Worm (Caenorhabditis elegans) whole organism, L1 larva: ENCODE results near the gene C09G1.4.
A peak's percentile ranks its signal among the peaks of the same experiment; 100 is the strongest.

Experiments used
- C16A3.4 ChIP-seq: fragments of 150-350 bp; optimal IDR thresholded peaks from 2 replicates; lab custom pipeline; 2014; ENCODE audit warnings: missing biosample characterization, missing genetic modification characterization
- aha-1 ChIP-seq: fragments of 150-350 bp; optimal IDR thresholded peaks from 2 replicates; lab custom pipeline; 2014; ENCODE audit warnings: missing biosample characterization, missing genetic modification characterization
- alr-1 ChIP-seq: fragments of 200-800 bp; sonication (Bioruptor generic); optimal IDR thresholded peaks from 2 replicates; lab custom pipeline; 2018; ENCODE audit warnings: borderline replicate concordance, mild to moderate bottlenecking, missing genetic modification characterization, missing compliant biosample characterization
- ceh-90 ChIP-seq: sonication (generic microtip); optimal IDR thresholded peaks from 2 replicates; lab custom pipeline; 2016; ENCODE audit warnings: missing genetic modification characterization, missing compliant biosample characterization
- dsc-1 ChIP-seq: sonication (generic microtip); optimal IDR thresholded peaks from 2 replicates; lab custom pipeline; 2016; ENCODE audit warnings: mild to moderate bottlenecking, missing genetic modification characterization, missing compliant biosample characterization
- efl-1 ChIP-seq, 4 experiments: fragments of 150-350 bp; optimal IDR thresholded peaks in 3 of 4; peaks in 1 of 4; 1 replicate in 1 of 4; 2 replicates in 3 of 4; lab custom pipeline; 2014; ENCODE audit warnings: missing biosample characterization in 2 of 4, missing genetic modification characterization in 2 of 4, missing genetic modification reagents in 2 of 4
- efl-3 ChIP-seq: fragments of 200-800 bp; sonication (Bioruptor generic); optimal IDR thresholded peaks from 2 replicates; lab custom pipeline; 2018; ENCODE audit warnings: mild to moderate bottlenecking, missing genetic modification characterization, missing compliant biosample characterization
- egl-13 ChIP-seq: sonication (generic microtip); optimal IDR thresholded peaks from 2 replicates; lab custom pipeline; 2016; ENCODE audit warnings: missing genotype, missing genetic modification reagents, missing genetic modification characterization, missing compliant biosample characterization
- egl-27 ChIP-seq, 2 experiments: fragments of 150-350 bp in 1 of 2; sonication (generic microtip); optimal IDR thresholded peaks; 3 replicates each; lab custom pipeline; 2017 to 2018; ENCODE audit warnings: missing biosample characterization in 2 of 2, missing genetic modification characterization in 2 of 2, missing genetic modification reagents in 2 of 2
- elt-2 ChIP-seq: sonication (generic microtip); optimal IDR thresholded peaks from 2 replicates; lab custom pipeline; 2016; ENCODE audit warnings: missing genetic modification characterization, mild to moderate bottlenecking, inconsistent platforms, missing compliant biosample characterization, missing genetic modification reagents
- elt-3 ChIP-seq, 6 experiments: fragments of 150-350 bp in 1 of 6; sonication (generic microtip); optimal IDR thresholded peaks; 2 replicates each; lab custom pipeline; 2017 to 2018; ENCODE audit warnings: missing biosample characterization in 6 of 6, missing genetic modification characterization in 6 of 6, inconsistent platforms in 1 of 6
- isw-1 ChIP-seq: fragments of 200-800 bp; sonication (Bioruptor generic); IDR thresholded peaks from 2 replicates; pipeline ENCODE4 v1.3.6; 2022; ENCODE audit warnings: missing genetic modification characterization, missing compliant biosample characterization
- lin-14 ChIP-seq: fragments of 200-800 bp; sonication (Bioruptor generic); optimal IDR thresholded peaks from 2 replicates; lab custom pipeline; 2018; ENCODE audit warnings: mild to moderate bottlenecking, missing genetic modification characterization, moderate library complexity, missing compliant biosample characterization
- lin-15B ChIP-seq: fragments of 150-350 bp; sonication (generic microtip); optimal IDR thresholded peaks from 3 replicates; lab custom pipeline; 2014; ENCODE audit warnings: missing biosample characterization, missing genetic modification characterization
- lin-35 ChIP-seq, 2 experiments: fragments of 150-350 bp; optimal IDR thresholded peaks; 2 replicates each; lab custom pipeline; 2014; ENCODE audit warnings: missing biosample characterization in 2 of 2, missing genetic modification characterization in 2 of 2, missing genetic modification reagents in 2 of 2
- lin-39 ChIP-seq: fragments of 150-350 bp; optimal IDR thresholded peaks from 2 replicates; lab custom pipeline; 2014; ENCODE audit warnings: missing biosample characterization, missing genetic modification reagents, missing genetic modification characterization
- lir-3 ChIP-seq: sonication (generic microtip); optimal IDR thresholded peaks from 2 replicates; lab custom pipeline; 2016; ENCODE audit warnings: mild to moderate bottlenecking, missing genetic modification characterization, moderate library complexity, missing compliant biosample characterization; ENCODE audit not compliant: poor library complexity
- lsy-2 ChIP-seq, 2 experiments: fragments of 150-350 bp; optimal IDR thresholded peaks; 2 replicates each; lab custom pipeline; 2014; ENCODE audit warnings: missing biosample characterization in 2 of 2, missing genetic modification characterization in 2 of 2
- mab-9 ChIP-seq: fragments of 200-800 bp; sonication (Bioruptor generic); IDR thresholded peaks from 2 replicates; pipeline ENCODE4 v1.3.6; 2022; ENCODE audit warnings: missing genetic modification reagents, missing genetic modification characterization, missing compliant biosample characterization
- mdl-1 ChIP-seq, 2 experiments: fragments of 150-350 bp; optimal IDR thresholded peaks; 2 replicates each; lab custom pipeline; 2014 to 2017; ENCODE audit warnings: missing biosample characterization in 2 of 2, missing genetic modification characterization in 2 of 2, inconsistent platforms in 1 of 2
- nhr-20 ChIP-seq: sonication (generic microtip); optimal IDR thresholded peaks from 2 replicates; lab custom pipeline; 2016; ENCODE audit warnings: mild to moderate bottlenecking, missing genetic modification characterization, missing compliant biosample characterization
- nhr-237 ChIP-seq: fragments of 150-350 bp; optimal IDR thresholded peaks from 2 replicates; lab custom pipeline; 2014; ENCODE audit warnings: missing biosample characterization, missing genetic modification characterization
- nhr-76 ChIP-seq: sonication (generic microtip); optimal IDR thresholded peaks from 2 replicates; lab custom pipeline; 2017; ENCODE audit warnings: missing biosample characterization, missing genetic modification characterization
- nhr-84 ChIP-seq: sonication (generic microtip); optimal IDR thresholded peaks from 2 replicates; lab custom pipeline; 2017; ENCODE audit warnings: missing biosample characterization, missing genetic modification characterization
- pag-3 ChIP-seq: sonication (generic microtip); optimal IDR thresholded peaks from 2 replicates; lab custom pipeline; 2017; ENCODE audit warnings: missing genetic modification characterization, mild to moderate bottlenecking, missing compliant biosample characterization, antibody characterized with exemption, borderline replicate concordance; ENCODE audit not compliant: insufficient read depth
- rnt-1 ChIP-seq: sonication (generic microtip); optimal IDR thresholded peaks from 2 replicates; lab custom pipeline; 2016; ENCODE audit warnings: mild to moderate bottlenecking, missing genetic modification characterization, moderate library complexity, missing compliant biosample characterization
- snu-23 ChIP-seq: sonication (generic microtip); optimal IDR thresholded peaks from 2 replicates; lab custom pipeline; 2016; ENCODE audit warnings: missing genetic modification characterization, missing compliant biosample characterization
- sox-4 ChIP-seq: sonication (generic microtip); optimal IDR thresholded peaks from 2 replicates; lab custom pipeline; 2016; ENCODE audit warnings: missing genetic modification characterization, missing compliant biosample characterization
- sup-37 ChIP-seq: fragments of 200-800 bp; sonication (Bioruptor generic); optimal IDR thresholded peaks from 2 replicates; lab custom pipeline; 2018; ENCODE audit warnings: mild to moderate bottlenecking, missing genetic modification characterization, missing compliant biosample characterization
- swsn-7 ChIP-seq: sonication (generic microtip); optimal IDR thresholded peaks from 2 replicates; lab custom pipeline; 2016; ENCODE audit warnings: missing genetic modification characterization, missing compliant biosample characterization
- tbx-2 ChIP-seq: sonication (generic microtip); optimal IDR thresholded peaks from 2 replicates; lab custom pipeline; 2016; ENCODE audit warnings: missing genetic modification characterization, missing compliant biosample characterization
- tlp-1 ChIP-seq: fragments of 150-350 bp; optimal IDR thresholded peaks from 2 replicates; lab custom pipeline; 2014; ENCODE audit warnings: missing biosample characterization, missing genetic modification characterization
- unc-62 ChIP-seq: fragments of 150-350 bp; optimal IDR thresholded peaks from 2 replicates; lab custom pipeline; 2014; ENCODE audit warnings: missing biosample characterization, missing genetic modification reagents, missing genetic modification characterization
- unc-98 ChIP-seq: fragments of 200-800 bp; sonication (Bioruptor generic); IDR thresholded peaks from 2 replicates; pipeline ENCODE4 v1.3.6; 2022; ENCODE audit warnings: missing genetic modification characterization, missing compliant biosample characterization
- vab-15 ChIP-seq: sonication (generic microtip); optimal IDR thresholded peaks from 2 replicates; lab custom pipeline; 2017; ENCODE audit warnings: missing genotype, mild to moderate bottlenecking, missing genetic modification characterization, missing compliant biosample characterization
- ztf-4 ChIP-seq: fragments of 150-350 bp; optimal IDR thresholded peaks from 2 replicates; lab custom pipeline; 2014; ENCODE audit warnings: missing biosample characterization, missing genetic modification characterization

Gene C09G1.4

DNA sequence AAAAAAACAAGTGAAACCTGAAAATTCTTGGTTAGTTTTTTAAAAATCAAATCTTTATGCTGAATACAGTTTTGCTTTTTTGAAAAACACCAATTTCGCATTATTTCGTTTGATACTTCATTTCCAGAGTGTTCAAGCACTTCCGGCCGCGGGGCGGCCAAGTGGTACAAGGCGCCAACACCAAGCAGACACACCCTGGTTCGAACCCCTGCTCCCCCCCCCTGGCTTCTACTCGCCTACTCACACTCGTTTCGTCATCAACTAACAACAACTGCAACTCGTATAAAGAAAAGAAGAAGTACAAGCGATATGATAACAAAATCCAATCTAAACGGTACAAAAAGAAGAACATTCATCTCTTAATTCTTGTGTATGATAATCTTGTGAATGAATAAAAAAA, 3.6 kb downstream of the C09G1.4 start:
- TF ChIP-seq nhr-84 (tag; lab: Kevin White, UChicago), result no peak
- no peak for TF ChIP-seq mab-9 (GFP tag; lab: Robert Waterston, UW)
- TF ChIP-seq unc-98 (GFP tag; lab: Robert Waterston, UW), result no peak
- TF ChIP-seq nhr-237 (tag; lab: Kevin White, UChicago), result no peak
- no peak for TF ChIP-seq egl-27 (tag; optimal IDR thresholded peaks at IDR 0.05; lab: Kevin White, UChicago)
- TF ChIP-seq C16A3.4 (tag; lab: Kevin White, UChicago), result no peak
- no peak for TF ChIP-seq vab-15 (tag; lab: Kevin White, UChicago)
- TF ChIP-seq lir-3 (tag; lab: Kevin White, UChicago), result no peak
- TF ChIP-seq snu-23 (GFP tag; lab: Kevin White, UChicago), result no peak
- no peak for TF ChIP-seq lin-14 (GFP tag; lab: Kevin White, UChicago)
- no peak for TF ChIP-seq aha-1 (tag; lab: Kevin White, UChicago)
- no peak for TF ChIP-seq lsy-2 (tag; optimal IDR thresholded peaks at IDR 0.05; lab: Kevin White, UChicago)
- TF ChIP-seq tlp-1 (tag; lab: Kevin White, UChicago), result no peak
- TF ChIP-seq nhr-20 (tag; lab: Kevin White, UChicago), result no peak
- no peak for TF ChIP-seq ceh-90 (tag; lab: Kevin White, UChicago)
- TF ChIP-seq dsc-1 (tag; lab: Kevin White, UChicago), result no peak
- TF ChIP-seq tbx-2 (tag; lab: Kevin White, UChicago), result no peak
- no peak for TF ChIP-seq ztf-4
- TF ChIP-seq lin-35 (GFP tag; optimal IDR thresholded peaks at IDR 0.05; lab: Kevin White, UChicago), result no peak
- TF ChIP-seq nhr-76 (tag; lab: Kevin White, UChicago), result no peak

DNA sequence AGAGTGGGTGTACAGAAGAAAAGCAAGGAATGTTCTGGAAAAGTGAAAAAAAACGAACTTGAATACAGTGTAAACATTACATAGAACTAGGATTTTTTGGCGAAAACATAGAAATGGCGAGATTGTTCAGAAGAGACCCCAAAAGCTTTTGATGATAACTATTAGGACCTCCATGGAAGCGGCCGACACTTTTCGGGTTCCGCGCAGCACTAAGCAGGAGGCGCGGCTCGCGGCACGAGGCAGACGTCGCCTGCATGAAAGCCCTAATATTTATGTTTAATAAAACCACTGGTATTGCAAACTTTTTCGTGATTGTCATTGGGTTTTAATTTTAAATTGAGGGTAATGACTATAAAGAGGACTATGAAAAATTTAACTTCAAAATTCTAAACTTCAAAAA, 8.5 kb downstream of the C09G1.4 start:
- TF ChIP-seq efl-3 (GFP tag; lab: Kevin White, UChicago) (no peak), elt-3 (tag; optimal IDR thresholded peaks at IDR 0.05; lab: Kevin White, UChicago) (no peak), efl-1 (optimal IDR thresholded peaks at IDR 0.05; lab: Kevin White, UChicago) (no peak), efl-1 (GFP tag; optimal IDR thresholded peaks at IDR 0.05 in 1 of 2; lab: Kevin White, UChicago) (peak in 1 of 2 experiments; percentile 28)

DNA sequence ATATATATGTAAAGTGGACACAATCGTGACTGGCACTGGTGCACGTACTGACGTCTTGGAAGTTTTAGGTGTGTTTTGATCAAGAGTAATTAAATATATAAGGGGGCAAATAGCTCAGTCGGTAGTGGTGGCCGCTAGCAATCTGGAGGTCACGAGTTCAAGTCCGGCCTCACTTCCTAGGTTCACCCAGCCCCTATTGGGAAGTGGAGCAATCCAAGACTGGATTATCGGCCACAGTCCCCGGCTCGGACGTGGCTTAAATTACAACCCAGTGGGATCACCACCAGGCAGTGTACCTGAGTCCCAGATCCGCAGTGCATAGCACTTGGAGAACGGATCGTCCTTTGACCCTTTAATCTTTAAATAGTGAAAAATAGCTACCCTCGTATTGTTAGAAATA, 9.3 kb downstream of the C09G1.4 start:
- TF ChIP-seq pag-3 (tag; lab: Kevin White, UChicago), result no peak
- TF ChIP-seq unc-62 (GFP tag; lab: Kevin White, UChicago), result no peak
- no peak for TF ChIP-seq sox-4 (tag; lab: Kevin White, UChicago)
- no peak for TF ChIP-seq sup-37 (GFP tag; lab: Kevin White, UChicago)
- TF ChIP-seq lin-15B (tag; lab: Kevin White, UChicago), result no peak
- TF ChIP-seq mdl-1 (tag; optimal IDR thresholded peaks at IDR 0.05; lab: Kevin White, UChicago), result no peak
- TF ChIP-seq elt-2 (tag; lab: Kevin White, UChicago), result no peak

DNA sequence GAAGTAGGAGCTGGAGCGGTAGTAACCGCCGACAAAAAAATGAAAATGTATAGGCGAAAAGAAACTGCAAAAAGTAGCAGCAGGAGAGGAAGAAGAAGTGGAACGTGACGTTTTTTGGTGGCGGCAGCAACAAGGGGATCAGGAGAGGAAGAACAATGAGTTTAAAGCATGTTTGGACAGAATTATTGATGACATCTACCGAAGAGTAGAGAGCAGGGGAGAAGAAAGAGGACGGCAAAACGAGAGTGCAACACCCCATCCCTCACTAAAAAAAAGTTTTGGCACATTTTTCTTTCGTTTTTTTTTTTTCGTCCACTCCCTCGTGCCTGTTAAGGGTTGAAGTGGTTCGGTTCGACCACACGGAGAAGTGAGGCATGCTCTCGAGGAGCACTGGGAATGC, 12.5 kb downstream of the C09G1.4 start:
- TF ChIP-seq egl-13 (tag; lab: Kevin White, UChicago) (no peak), isw-1 (GFP tag; lab: Robert Waterston, UW) (no peak), swsn-7 (tag; lab: Kevin White, UChicago) (no peak), alr-1 (tag; lab: Kevin White, UChicago) (no peak), lin-39 (no peak), lin-14 (GFP tag; lab: Kevin White, UChicago) (peak; percentile 55), rnt-1 (tag; lab: Kevin White, UChicago) (no peak)
